Worm (Caenorhabditis elegans) whole organism, L3 larva: ENCODE data around the gene sru-38.

ENCODE experiments used
- R02D3.7 ChIP-seq: fragments of 150-350 bp; optimal IDR thresholded peaks from 2 replicates; lab custom pipeline; 2014; ENCODE audit warnings: missing biosample characterization, missing genetic modification characterization
- ZK546.5 ChIP-seq: sonication (generic microtip); optimal IDR thresholded peaks from 2 replicates; lab custom pipeline; 2017; ENCODE audit warnings: missing biosample characterization, missing genetic modification characterization
- aly-2 ChIP-seq: fragments of 150-350 bp; optimal IDR thresholded peaks from 2 replicates; lab custom pipeline; 2014; ENCODE audit warnings: missing biosample characterization, missing genetic modification characterization
- ama-1 ChIP-seq: fragments of 150-350 bp; optimal IDR thresholded peaks from 2 replicates; lab custom pipeline; 2018
- elt-1 ChIP-seq: fragments of 150-350 bp; optimal IDR thresholded peaks from 2 replicates; lab custom pipeline; 2014; ENCODE audit warnings: missing biosample characterization, missing genetic modification characterization
- fos-1 ChIP-seq: fragments of 150-350 bp; optimal IDR thresholded peaks from 2 replicates; lab custom pipeline; 2014; ENCODE audit warnings: missing biosample characterization, missing genetic modification characterization
- lin-39 ChIP-seq: fragments of 150-350 bp; optimal IDR thresholded peaks from 2 replicates; lab custom pipeline; 2018; ENCODE audit warnings: missing biosample characterization, missing genetic modification reagents, missing genetic modification characterization
- nhr-237 ChIP-seq: fragments of 150-350 bp; optimal IDR thresholded peaks from 2 replicates; lab custom pipeline; 2014; ENCODE audit warnings: missing biosample characterization, missing genetic modification characterization
- nhr-25 ChIP-seq: sonication (generic microtip); optimal IDR thresholded peaks from 2 replicates; lab custom pipeline; 2017; ENCODE audit warnings: missing biosample characterization, missing genetic modification characterization
- nhr-28 ChIP-seq: fragments of 150-350 bp; optimal IDR thresholded peaks from 2 replicates; lab custom pipeline; 2014; ENCODE audit warnings: missing biosample characterization, missing genetic modification characterization
- nhr-77 ChIP-seq: fragments of 150-350 bp; optimal IDR thresholded peaks from 2 replicates; lab custom pipeline; 2014; ENCODE audit warnings: missing biosample characterization, missing genetic modification characterization
- ztf-4 ChIP-seq: fragments of 150-350 bp; optimal IDR thresholded peaks from 2 replicates; lab custom pipeline; 2014; ENCODE audit warnings: missing biosample characterization, missing genetic modification characterization

ce11 chrV:9824149-9824548 lies 11.7 kb downstream of the sru-38 start, which contains the start of gene str-2:
- TF ChIP-seq ztf-4 (tag; lab: Kevin White, UChicago) (no peak), elt-1 (no peak), nhr-237 (no peak), ama-1 (no peak), nhr-28 (no peak), nhr-77 (tag; lab: Kevin White, UChicago) (no peak), fos-1 (tag; lab: Kevin White, UChicago) (no peak), lin-39 (tag; lab: Kevin White, UChicago) (no peak), ZK546.5 (tag; lab: Kevin White, UChicago) (no peak), aly-2 (tag; lab: Kevin White, UChicago) (no peak), R02D3.7 (tag; lab: Kevin White, UChicago) (no peak), nhr-25 (tag; lab: Kevin White, UChicago) (no peak)
